Worm (Caenorhabditis elegans) whole organism, L4/young adult: ENCODE measurements around the gene ceh-76.

ENCODE experiments used
- dao-5 ChIP-seq: sonication (generic microtip); optimal IDR thresholded peaks from 2 replicates; lab custom pipeline; 2016; ENCODE audit warnings: missing genotype, missing genetic modification characterization, moderate library complexity, missing compliant biosample characterization
- him-1 ChIP-seq: sonication (generic microtip); optimal IDR thresholded peaks from 2 replicates; lab custom pipeline; 2016; ENCODE audit warnings: missing genotype, missing genetic modification reagents, missing genetic modification characterization, missing compliant biosample characterization

DNA sequence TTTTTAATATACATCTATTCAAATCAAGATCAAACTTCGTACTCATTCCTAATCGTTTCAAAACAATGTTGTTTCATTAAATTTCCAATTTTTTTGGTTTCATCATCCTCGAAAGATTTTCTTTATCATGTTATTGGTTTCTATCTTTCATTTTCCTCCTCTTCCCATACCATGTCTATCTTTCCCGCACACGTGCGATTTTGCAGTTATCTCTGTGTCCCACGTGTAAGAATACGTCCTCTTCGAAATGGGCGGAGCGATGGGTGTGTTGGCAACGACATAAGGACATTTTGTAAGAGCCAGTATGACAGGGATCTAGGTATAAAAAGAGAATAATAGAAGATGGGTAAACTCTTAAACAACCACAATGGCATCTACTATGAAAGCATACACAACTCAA, 31.9 kb upstream of the ceh-76 start, which contains the start of gene F43H9.4:
- TF ChIP-seq dao-5 (tag; lab: Kevin White, UChicago) = no peak
- TF ChIP-seq him-1 (tag; lab: Kevin White, UChicago) = no peak
